Fruit fly (Drosophila melanogaster): Measurements from ENCODE around the gene CG14864.

DNA sequence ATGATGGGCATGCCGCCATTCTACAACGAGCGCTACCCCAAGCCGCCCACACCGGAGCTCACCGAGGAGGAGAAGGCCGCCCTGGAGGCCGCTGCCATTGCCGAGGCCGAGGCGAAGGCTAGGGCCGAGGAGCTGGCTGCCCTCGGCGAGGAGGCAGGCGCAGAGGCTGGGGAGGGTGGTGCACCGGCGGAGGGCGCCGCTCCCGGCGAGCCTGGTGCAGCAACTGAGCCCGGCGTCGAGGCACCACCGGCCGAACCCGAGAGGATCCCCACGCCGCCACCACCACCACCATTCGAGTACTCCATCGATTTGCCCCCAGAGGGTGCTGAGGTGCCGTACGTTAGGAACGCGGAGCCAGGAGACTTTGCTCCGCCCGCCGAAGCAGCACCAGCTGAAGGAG, 36.9 kb upstream of the CG14864 start:
- no peak for TF ChIP-seq Mnt (GFP tag; optimal IDR thresholded peaks at IDR 0.05)
- TF ChIP-seq cnc (optimal IDR thresholded peaks at IDR 0.05) = no peak
- TF ChIP-seq tj (GFP tag; optimal IDR thresholded peaks at IDR 0.05) = no peak
- no peak for TF ChIP-seq kay (GFP tag; ENCODE audit: borderline replicate concordance)
- TF ChIP-seq CG33017 (tag; optimal IDR thresholded peaks at IDR 0.05) = no peak
- TF ChIP-seq Hr96 (GFP tag; optimal IDR thresholded peaks at IDR 0.05) = no peak
- no peak for TF ChIP-seq CG7045 (GFP tag; optimal IDR thresholded peaks at IDR 0.05)
- no peak for TF ChIP-seq toe (GFP tag; optimal IDR thresholded peaks at IDR 0.05)
- TF ChIP-seq CG1620 (GFP tag; optimal IDR thresholded peaks at IDR 0.05) = no peak
- no peak for TF ChIP-seq bab1 (GFP tag; optimal IDR thresholded peaks at IDR 0.05)
- no peak for TF ChIP-seq CG11617 (GFP tag; optimal IDR thresholded peaks at IDR 0.05)
- no peak for TF ChIP-seq CG14711 (tag; optimal IDR thresholded peaks at IDR 0.05)
- TF ChIP-seq CG7101 (tag; optimal IDR thresholded peaks at IDR 0.05) = no peak
